Worm (Caenorhabditis elegans): ENCODE data around the gene C50F4.8.

- TF ChIP-seq unc-62 (GFP tag; optimal IDR thresholded peaks at IDR 0.05) (no peak), mab-5 (tag; optimal IDR thresholded peaks at IDR 0.05) (no peak), ztf-11 (tag; optimal IDR thresholded peaks at IDR 0.05) (no peak), lin-32 (GFP tag; optimal IDR thresholded peaks at IDR 0.05) (no peak), lsy-2 (tag; optimal IDR thresholded peaks at IDR 0.05) (no peak), mep-1 (tag; optimal IDR thresholded peaks at IDR 0.05) (no peak), lin-13 (tag; optimal IDR thresholded peaks at IDR 0.05) (no peak), nhr-28 (tag; optimal IDR thresholded peaks at IDR 0.05) (no peak), elt-3 (tag; optimal IDR thresholded peaks at IDR 0.05) (no peak), elt-1 (tag; optimal IDR thresholded peaks at IDR 0.05; ENCODE audit: borderline replicate concordance, insufficient read depth) (no peak)
These were observed 21.0 kb upstream of the C50F4.8 start, which contains the start of gene C50F4.12 for ce11 chrV:9539638-9540037.
